Fruit fly (Drosophila melanogaster): Measurements from ENCODE around the gene CG31820.

CG31820 gene

DNA sequence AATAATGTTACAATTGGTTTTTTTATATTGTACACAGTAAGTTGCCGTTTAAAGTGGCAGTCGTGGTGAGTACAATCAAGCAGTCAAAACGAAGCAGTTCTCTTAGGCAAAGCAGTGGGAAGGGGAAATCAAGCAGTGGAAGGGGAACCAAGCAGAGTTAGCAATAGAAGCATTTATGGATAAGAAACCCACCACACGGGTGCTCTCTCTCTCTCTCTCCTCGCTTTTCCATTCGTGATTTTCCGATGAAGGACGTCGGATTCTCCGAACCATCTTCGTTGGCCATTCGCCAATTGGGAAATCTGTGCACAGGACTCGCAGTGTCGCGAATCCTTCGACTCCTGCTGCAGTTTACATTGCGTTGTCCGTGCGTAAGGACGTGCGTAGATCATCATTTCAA is 43.6 kb upstream of the CG31820 start, which contains the start of gene beat-Ia (continued):
- TF ChIP-seq HLH4C (GFP tag; IDR thresholded peaks at IDR 0.05; ENCODE audit: partially characterized antibody) (peak; percentile 28; the same call in 1 of the 3 replicates), CG3163 (GFP tag; optimal IDR thresholded peaks at IDR 0.05) (no peak), CHES-1-like (GFP tag; optimal IDR thresholded peaks at IDR 0.05) (no peak), Hey (tag; optimal IDR thresholded peaks at IDR 0.05) (no peak), CG7786 (GFP tag; optimal IDR thresholded peaks at IDR 0.05) (no peak), Dip3 (GFP tag; optimal IDR thresholded peaks at IDR 0.05) (no peak), CG14860 (GFP tag; IDR thresholded peaks at IDR 0.05; ENCODE audit: partially characterized antibody) (peak; percentile 10; the same call in 1 of the 3 replicates), Trl (optimal IDR thresholded peaks at IDR 0.05) (peak; percentile 38 to 41), Trl (GFP tag; optimal IDR thresholded peaks at IDR 0.05) (no peak), MTF-1 (GFP tag; optimal IDR thresholded peaks at IDR 0.05; ENCODE audit: borderline replicate concordance) (no peak), CG2199 (GFP tag; IDR thresholded peaks at IDR 0.05) (no peak; the same call in 1 of the 3 replicates), Elba2 (GFP tag; optimal IDR thresholded peaks at IDR 0.05) (peak; percentile 97), scrt (GFP tag; optimal IDR thresholded peaks at IDR 0.05) (peak; percentile 75), Oaz (GFP tag; IDR thresholded peaks at IDR 0.05) (no peak), Neu2 (GFP tag; optimal IDR thresholded peaks at IDR 0.05; ENCODE audit: borderline replicate concordance) (no peak), cas (GFP tag; IDR thresholded peaks at IDR 0.05) (no peak), CG31441 (GFP tag; IDR thresholded peaks at IDR 0.05) (no peak), CG13123 (GFP tag; optimal IDR thresholded peaks at IDR 0.05) (no peak), Abd-B (GFP tag; optimal IDR thresholded peaks at IDR 0.05) (peak; percentile 22), emc (GFP tag; optimal IDR thresholded peaks at IDR 0.05) (no peak), ewg (GFP tag; optimal IDR thresholded peaks at IDR 0.05) (peak; percentile 79), ranshi (GFP tag; IDR thresholded peaks at IDR 0.05) (no peak), CG15479 (GFP tag; optimal IDR thresholded peaks at IDR 0.05) (peak; percentile 9), CG4617 (GFP tag; optimal IDR thresholded peaks at IDR 0.05; ENCODE audit: borderline replicate concordance) (no peak), CG34422 (GFP tag; IDR thresholded peaks at IDR 0.05) (0 out of 3 replicates have a peak, but pooled peaks have one; percentile 39), Ada2b (GFP tag; IDR thresholded peaks at IDR 0.05) (no peak), tx (GFP tag; optimal IDR thresholded peaks at IDR 0.05) (no peak), grn (GFP tag; optimal IDR thresholded peaks at IDR 0.05) (no peak)

DNA sequence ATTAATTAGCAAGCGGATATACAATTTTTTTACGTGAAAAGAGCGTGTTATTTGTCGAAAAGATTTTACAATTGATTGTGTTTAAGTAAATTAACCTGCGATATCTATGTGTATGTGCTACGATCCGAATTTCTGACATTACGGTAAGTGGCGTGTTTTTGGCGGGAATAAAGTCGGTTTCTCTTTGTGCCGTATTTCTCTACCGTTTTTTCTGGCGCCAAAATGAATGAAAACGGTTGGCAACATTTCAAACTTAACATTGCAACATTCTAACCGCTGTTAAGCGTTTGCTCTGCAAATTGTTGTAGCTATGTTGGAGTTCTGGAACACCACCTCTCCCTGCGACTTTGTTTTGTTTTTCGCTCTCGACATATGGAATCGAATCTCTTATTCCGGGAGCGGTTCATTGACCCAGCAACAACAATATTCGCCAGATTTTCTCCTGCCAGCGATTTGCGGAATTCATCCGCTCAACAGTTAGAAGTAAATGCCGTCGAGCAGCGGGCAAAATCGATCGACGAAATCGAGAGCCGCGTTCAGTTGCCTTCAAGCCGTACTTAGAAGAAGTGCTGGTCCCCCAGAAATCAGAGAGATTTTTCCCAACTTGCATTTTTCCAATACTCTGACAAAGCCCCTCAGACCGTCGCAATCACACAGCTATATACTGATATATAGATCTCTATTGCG is 36.4 kb upstream of the CG31820 start:
- TF ChIP-seq CG6689 (GFP tag; IDR thresholded peaks at IDR 0.05) (no peak), Hand (GFP tag; optimal IDR thresholded peaks at IDR 0.05) (no peak), CG14441 (GFP tag; IDR thresholded peaks at IDR 0.05) (no peak), CG11504 (tag; optimal IDR thresholded peaks at IDR 0.05) (peak; percentile 97), pros (GFP tag; optimal IDR thresholded peaks at IDR 0.05) (no peak), Ptx1 (GFP tag; IDR thresholded peaks at IDR 0.05) (no peak), ERR (GFP tag; optimal IDR thresholded peaks at IDR 0.05) (no peak), peb (GFP tag; IDR thresholded peaks at IDR 0.05) (no peak), CTCF (GFP tag; optimal IDR thresholded peaks at IDR 0.05) (peak; percentile 49), Fer3 (tag; optimal IDR thresholded peaks at IDR 0.05) (no peak), sc (optimal IDR thresholded peaks at IDR 0.05) (no peak), sc (GFP tag; optimal IDR thresholded peaks at IDR 0.05) (no peak), gsb (GFP tag; IDR thresholded peaks at IDR 0.05) (no peak), tll (GFP tag; optimal IDR thresholded peaks at IDR 0.05) (no peak), CG14965 (GFP tag; optimal IDR thresholded peaks at IDR 0.05; ENCODE audit: borderline replicate concordance) (no peak)

All from whole organism, embryonic.